Worm (Caenorhabditis elegans): ENCODE results near the gene T24C4.10.

- TF ChIP-seq ZK546.5 (tag; optimal IDR thresholded peaks at IDR 0.05) (no peak), zag-1 (tag; optimal IDR thresholded peaks at IDR 0.05) (no peak), lin-11 (tag; optimal IDR thresholded peaks at IDR 0.05) (no peak), unc-39 (tag; optimal IDR thresholded peaks at IDR 0.05) (no peak), unc-55 (GFP tag; optimal IDR thresholded peaks at IDR 0.05) (no peak), mab-5 (tag; optimal IDR thresholded peaks at IDR 0.05) (no peak), ztf-4 (tag; optimal IDR thresholded peaks at IDR 0.05) (no peak), nhr-12 (tag; optimal IDR thresholded peaks at IDR 0.05) (no peak), egl-27 (tag; optimal IDR thresholded peaks at IDR 0.05) (no peak), nhr-25 (tag; optimal IDR thresholded peaks at IDR 0.05) (no peak), peb-1 (tag; optimal IDR thresholded peaks at IDR 0.05) (no peak), lin-13 (GFP tag; optimal IDR thresholded peaks at IDR 0.05) (no peak), lin-39 (tag; optimal IDR thresholded peaks at IDR 0.05) (no peak)
These were observed 10.1 kb upstream of the T24C4.10 start, which contains the start of gene sucl-2 for ce11 chrIII:901148-901547.

All from whole organism, L2 larva.